Fruit fly (Drosophila melanogaster) whole organism, prepupa: ENCODE measurements around the gene CG32486.

Source experiments
- CG15336 ChIP-seq: fragments of 200-800 bp; sonication (Bioruptor generic); IDR thresholded peaks from 2 replicates; pipeline ENCODE4 v1.3.6; 2022; ENCODE audit warnings: missing biosample characterization, missing genetic modification characterization
- CG16779 ChIP-seq: fragments of 200-800 bp; sonication (Bioruptor generic); optimal IDR thresholded peaks from 3 replicates; lab custom pipeline; 2017; ENCODE audit warnings: missing biosample characterization, mild to moderate bottlenecking, missing genetic modification characterization
- CG6808 ChIP-seq: fragments of 200-800 bp; sonication (Bioruptor generic); optimal IDR thresholded peaks from 3 replicates; lab custom pipeline; 2017; ENCODE audit warnings: missing biosample characterization, missing genetic modification characterization, mild to moderate bottlenecking, moderate library complexity, missing genetic modification reagents
- CG8119 ChIP-seq: fragments of 200-800 bp; sonication (Bioruptor generic); IDR thresholded peaks from 3 replicates; pipeline ENCODE4 v1.3.6; 2022; ENCODE audit warnings: missing biosample characterization, missing genetic modification characterization
- Ets96B ChIP-seq: fragments of 200-800 bp; optimal IDR thresholded peaks from 2 replicates; lab custom pipeline; 2019; ENCODE audit warnings: missing biosample characterization, mild to moderate bottlenecking, missing genetic modification characterization, moderate library complexity
- Gug ChIP-seq: fragments of 200-800 bp; sonication (Bioruptor generic); IDR thresholded peaks from 2 replicates; pipeline ENCODE4 v1.3.6; 2022; ENCODE audit warnings: missing biosample characterization, missing genetic modification characterization
- Hr39 ChIP-seq: fragments of 200-800 bp; sonication (Bioruptor generic); optimal IDR thresholded peaks from 2 replicates; lab custom pipeline; 2016; ENCODE audit warnings: missing biosample characterization, missing genetic modification characterization
- ss ChIP-seq, 2 experiments: fragments of 200-800 bp; sonication (Bioruptor generic); optimal IDR thresholded peaks; 2 replicates in 1 of 2; 3 replicates in 1 of 2; lab custom pipeline; 2017 to 2018; ENCODE audit warnings: mild to moderate bottlenecking in 2 of 2, missing biosample characterization in 2 of 2, missing genetic modification characterization in 2 of 2, moderate library complexity in 1 of 2

DNA sequence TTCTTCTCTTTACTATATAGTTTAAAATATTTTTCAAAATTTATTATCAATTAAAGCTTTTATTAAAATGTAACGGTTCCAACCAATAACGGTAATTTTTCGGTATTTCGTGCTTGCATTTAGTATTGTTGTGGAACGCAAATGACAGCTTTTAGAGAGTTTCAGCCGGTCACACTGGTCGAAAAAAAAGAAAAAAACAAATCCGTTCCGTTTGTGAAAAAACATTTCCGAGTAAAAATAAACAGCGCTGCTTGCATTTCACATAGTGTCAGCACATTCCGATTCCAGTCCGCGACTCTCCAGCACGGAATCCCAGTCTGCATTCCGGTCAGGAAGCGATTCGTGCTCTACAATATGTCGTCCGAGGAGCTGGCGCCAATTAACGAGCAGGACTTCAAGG is 20.5 kb downstream of the CG32486 start, which contains the start of gene CG32485:
- peak; percentile 38; the same call in 1 of the 2 replicates for TF ChIP-seq CG15336 (GFP tag; lab: Robert Waterston, UW)
- peak; percentile 58; the same call in 1 of the 3 replicates for TF ChIP-seq CG8119
- TF ChIP-seq CG16779 = no peak
- peak in 1 of 2 experiments; percentile 22 for TF ChIP-seq ss (GFP tag; optimal IDR thresholded peaks at IDR 0.05; lab: Kevin White, UChicago)
- TF ChIP-seq CG6808 (GFP tag; lab: Kevin White, UChicago) = no peak
- TF ChIP-seq Hr39 (GFP tag; lab: Kevin White, UChicago) = no peak
- TF ChIP-seq Gug = no peak
- TF ChIP-seq Ets96B (tag; lab: Kevin White, UChicago) = peak; percentile 25
